Worm (Caenorhabditis elegans): Measurements from ENCODE around the gene hsp-43.

Gene hsp-43

DNA sequence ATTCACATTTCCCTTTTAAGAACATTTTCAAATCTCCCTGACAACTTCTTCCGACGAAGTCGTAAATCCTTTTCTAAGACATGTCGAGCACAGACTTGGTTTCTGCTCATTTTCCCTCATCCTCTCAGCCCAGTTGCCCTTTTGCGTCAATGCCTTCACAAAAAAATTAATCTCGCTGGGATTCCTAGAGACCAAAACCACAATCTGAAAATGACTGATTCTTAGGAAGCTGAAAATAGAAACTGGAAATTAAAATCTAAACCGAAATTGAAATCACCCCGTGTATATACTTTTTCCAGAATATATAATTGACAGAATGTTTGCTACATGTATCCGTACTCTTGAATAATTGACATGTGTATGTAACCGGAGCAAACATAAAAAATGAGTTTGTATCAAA lies 11.7 kb upstream of the hsp-43 start:
- TF ChIP-seq fkh-10 (GFP tag; optimal IDR thresholded peaks at IDR 0.05) (no peak), nhr-47 (tag; optimal IDR thresholded peaks at IDR 0.05) (peak; percentile 25), dsc-1 (tag; optimal IDR thresholded peaks at IDR 0.05) (peak; percentile 83), nhr-77 (tag; optimal IDR thresholded peaks at IDR 0.05) (no peak), ztf-11 (tag; optimal IDR thresholded peaks at IDR 0.05) (no peak), irx-1 (tag; optimal IDR thresholded peaks at IDR 0.05) (no peak), nhr-71 (tag; optimal IDR thresholded peaks at IDR 0.05) (peak; percentile 11), fkh-8 (tag; optimal IDR thresholded peaks at IDR 0.05) (peak; percentile 61), mab-9 (GFP tag; IDR thresholded peaks at IDR 0.05) (no peak), efl-1 (optimal IDR thresholded peaks at IDR 0.05) (no peak), efl-1 (GFP tag; optimal IDR thresholded peaks at IDR 0.05 in 1 of 2) (no peak), lin-14 (GFP tag; optimal IDR thresholded peaks at IDR 0.05) (peak; percentile 5)

DNA sequence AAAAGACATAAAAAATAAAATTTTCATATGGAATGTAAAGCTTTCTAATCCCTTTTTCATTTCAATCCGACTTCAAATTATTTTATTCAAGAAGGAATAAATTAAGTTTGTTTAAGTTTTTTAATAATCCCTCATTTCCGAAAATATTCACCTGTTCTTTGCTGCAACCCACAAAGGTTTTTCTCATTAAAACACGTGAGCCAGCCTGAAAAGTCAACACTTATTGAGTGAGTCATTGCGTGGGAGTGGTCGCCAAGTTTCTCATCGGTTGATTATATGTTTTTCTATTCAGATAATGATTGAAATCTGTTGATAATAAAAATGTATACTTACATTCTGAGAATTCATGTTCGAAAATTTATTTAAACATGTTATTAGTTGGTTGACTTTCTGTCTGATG lies 10.2 kb upstream of the hsp-43 start:
- TF ChIP-seq lin-35 (GFP tag; optimal IDR thresholded peaks at IDR 0.05) = no peak
- no peak for TF ChIP-seq F16B12.6 (tag; optimal IDR thresholded peaks at IDR 0.05)
- TF ChIP-seq grh-1 (GFP tag; IDR thresholded peaks at IDR 0.05) = no peak
- TF ChIP-seq tbx-2 (tag; optimal IDR thresholded peaks at IDR 0.05) = no peak
- no peak for TF ChIP-seq nhr-12 (tag; optimal IDR thresholded peaks at IDR 0.05)
- TF ChIP-seq fkh-10 (GFP tag; optimal IDR thresholded peaks at IDR 0.05) = no peak
- TF ChIP-seq ceh-82 (tag; optimal IDR thresholded peaks at IDR 0.05) = no peak
- TF ChIP-seq alr-1 (tag; optimal IDR thresholded peaks at IDR 0.05; ENCODE audit: borderline replicate concordance) = no peak
- TF ChIP-seq lin-14 (GFP tag; optimal IDR thresholded peaks at IDR 0.05) = peak; percentile 11
- no peak for TF ChIP-seq snpc-4 (tag; optimal IDR thresholded peaks at IDR 0.05)
- TF ChIP-seq nhr-19 (GFP tag; conservative IDR thresholded peaks at IDR 0.05) = no peak
- TF ChIP-seq nhr-90 (tag; optimal IDR thresholded peaks at IDR 0.05; ENCODE audit: poor library complexity) = no peak
- TF ChIP-seq pax-3 (tag; optimal IDR thresholded peaks at IDR 0.05) = no peak
- TF ChIP-seq skn-1 (tag; optimal IDR thresholded peaks at IDR 0.05) = no peak
- TF ChIP-seq sox-4 (tag; optimal IDR thresholded peaks at IDR 0.05) = peak; percentile 43
- TF ChIP-seq blmp-1 (tag; optimal IDR thresholded peaks at IDR 0.05) = no peak
- TF ChIP-seq vab-15 (tag; optimal IDR thresholded peaks at IDR 0.05) = no peak
- TF ChIP-seq nhr-20 (tag; optimal IDR thresholded peaks at IDR 0.05) = peak; percentile 2
- no peak for TF ChIP-seq aly-2 (tag; optimal IDR thresholded peaks at IDR 0.05)
- no peak for TF ChIP-seq ama-1 (optimal IDR thresholded peaks at IDR 0.05)
- TF ChIP-seq lsy-2 (tag; optimal IDR thresholded peaks at IDR 0.05) = no peak
- TF ChIP-seq unc-130 (tag; optimal IDR thresholded peaks at IDR 0.05) = no peak
- TF ChIP-seq egl-27 (tag; optimal IDR thresholded peaks at IDR 0.05) = no peak
- TF ChIP-seq hpl-2 (GFP tag; optimal IDR thresholded peaks at IDR 0.05) = no peak
- no peak for TF ChIP-seq dpl-1 (GFP tag; optimal IDR thresholded peaks at IDR 0.05)
- TF ChIP-seq unc-98 (GFP tag; IDR thresholded peaks at IDR 0.05) = no peak
- no peak for TF ChIP-seq rnt-1 (tag; optimal IDR thresholded peaks at IDR 0.05)
- no peak for TF ChIP-seq unc-62 (GFP tag; optimal IDR thresholded peaks at IDR 0.05)
- no peak for TF ChIP-seq snu-23 (GFP tag; optimal IDR thresholded peaks at IDR 0.05)
- TF ChIP-seq fos-1 (tag; optimal IDR thresholded peaks at IDR 0.05) = no peak
- no peak for TF ChIP-seq elt-3 (tag; optimal IDR thresholded peaks at IDR 0.05)
- no peak for TF ChIP-seq hlh-4 (tag; optimal IDR thresholded peaks at IDR 0.05)
- TF ChIP-seq nhr-71 (tag; optimal IDR thresholded peaks at IDR 0.05) = peak; percentile 52
- no peak for TF ChIP-seq lin-39 (tag; optimal IDR thresholded peaks at IDR 0.05)
- TF ChIP-seq dsc-1 (tag; optimal IDR thresholded peaks at IDR 0.05) = peak; percentile 59
- no peak for TF ChIP-seq nhr-84 (tag; optimal IDR thresholded peaks at IDR 0.05)
- TF ChIP-seq zip-4 (GFP tag; optimal IDR thresholded peaks at IDR 0.05) = no peak
- TF ChIP-seq Y116A8C.19 (tag; optimal IDR thresholded peaks at IDR 0.05; ENCODE audit: borderline replicate concordance) = no peak
- no peak for TF ChIP-seq egl-13 (tag; optimal IDR thresholded peaks at IDR 0.05)
- no peak for TF ChIP-seq unc-30 (tag; optimal IDR thresholded peaks at IDR 0.05)
- no peak for TF ChIP-seq tlp-1 (tag; optimal IDR thresholded peaks at IDR 0.05)
- TF ChIP-seq nhr-85 (tag) = no peak
- no peak for TF ChIP-seq C04F5.9 (tag; optimal IDR thresholded peaks at IDR 0.05)
- TF ChIP-seq mef-2 (tag; optimal IDR thresholded peaks at IDR 0.05) = no peak
- TF ChIP-seq ztf-4 (tag; optimal IDR thresholded peaks at IDR 0.05) = no peak

All from whole organism, L1 larva.